Fruit fly (Drosophila melanogaster) whole organism, embryonic: Measurements from ENCODE around the gene CG42258.

Experiments used
- ATbp ChIP-seq: fragments of 200-800 bp; sonication (Bioruptor generic); optimal IDR thresholded peaks from 2 replicates; lab custom pipeline; 2017; ENCODE audit warnings: missing biosample characterization, mild to moderate bottlenecking, missing genetic modification characterization, missing genetic modification reagents
- Bdp1 ChIP-seq: fragments of 200-800 bp; sonication (Bioruptor generic); optimal IDR thresholded peaks from 3 replicates; lab custom pipeline; 2016; ENCODE audit warnings: missing biosample characterization, missing genetic modification characterization
- CG10267 ChIP-seq: fragments of 200-800 bp; sonication (Bioruptor generic); optimal IDR thresholded peaks from 2 replicates; lab custom pipeline; 2018; ENCODE audit warnings: missing biosample characterization, mild to moderate bottlenecking, missing genetic modification characterization, moderate library complexity
- CG10565 ChIP-seq: fragments of 200-800 bp; sonication (Bioruptor generic); optimal IDR thresholded peaks from 3 replicates; lab custom pipeline; 2016; ENCODE audit warnings: missing biosample characterization, mild to moderate bottlenecking, missing genetic modification characterization
- CG12219 ChIP-seq: fragments of 200-800 bp; sonication (Bioruptor generic); optimal IDR thresholded peaks from 3 replicates; lab custom pipeline; 2018; ENCODE audit warnings: missing biosample characterization, mild to moderate bottlenecking, missing genetic modification characterization
- CG12391 ChIP-seq: fragments of 200-800 bp; sonication (Bioruptor generic); optimal IDR thresholded peaks from 3 replicates; lab custom pipeline; 2018; ENCODE audit warnings: missing biosample characterization, mild to moderate bottlenecking, missing genetic modification characterization, moderate library complexity
- CG12659 ChIP-seq: fragments of 200-800 bp; sonication (Bioruptor generic); optimal IDR thresholded peaks from 3 replicates; lab custom pipeline; 2017; ENCODE audit warnings: mild to moderate bottlenecking, missing biosample characterization, missing genetic modification reagents, missing genetic modification characterization
- CG14050 ChIP-seq: fragments of 200-800 bp; sonication (Bioruptor generic); IDR thresholded peaks from 3 replicates; pipeline ENCODE4 v1.3.6; 2022; ENCODE audit warnings: missing biosample characterization, missing genetic modification characterization
- CG16779 ChIP-seq: fragments of 200-800 bp; sonication (Bioruptor generic); IDR thresholded peaks from 2 replicates; pipeline ENCODE4 v1.3.6; 2022; ENCODE audit warnings: missing biosample characterization, missing genetic modification characterization
- CG17385 ChIP-seq: fragments of 200-800 bp; sonication (Bioruptor generic); optimal IDR thresholded peaks from 3 replicates; lab custom pipeline; 2018; ENCODE audit warnings: missing biosample characterization, mild to moderate bottlenecking, missing genetic modification characterization
- CG2875 ChIP-seq: fragments of 200-800 bp; sonication (Bioruptor generic); optimal IDR thresholded peaks from 2 replicates; lab custom pipeline; 2017; ENCODE audit warnings: missing biosample characterization, mild to moderate bottlenecking, missing genetic modification characterization, missing genetic modification reagents
- CG3065 ChIP-seq: fragments of 200-800 bp; sonication (Bioruptor generic); optimal IDR thresholded peaks from 2 replicates; lab custom pipeline; 2016; ENCODE audit warnings: missing biosample characterization, missing genetic modification characterization
- CG31224 ChIP-seq: fragments of 200-800 bp; sonication (Bioruptor generic); IDR thresholded peaks from 2 replicates; pipeline ENCODE4 v1.3.6; 2022; ENCODE audit warnings: missing biosample characterization, missing genetic modification characterization
- CG3281 ChIP-seq: fragments of 200-800 bp; sonication (Bioruptor generic); optimal IDR thresholded peaks from 3 replicates; lab custom pipeline; 2017; ENCODE audit warnings: missing biosample characterization, mild to moderate bottlenecking, missing genetic modification characterization
- CG3726 ChIP-seq: fragments of 200-800 bp; sonication (Bioruptor generic); IDR thresholded peaks from 3 replicates; pipeline ENCODE4, ENCODE4 v1.3.6; 2022; ENCODE audit warnings: missing biosample characterization, missing genetic modification characterization
- CG7556 ChIP-seq: fragments of 200-800 bp; sonication (Bioruptor generic); optimal IDR thresholded peaks from 2 replicates; lab custom pipeline; 2017; ENCODE audit warnings: missing biosample characterization, mild to moderate bottlenecking, missing genetic modification characterization
- CG7987 ChIP-seq: fragments of 200-800 bp; sonication (Bioruptor generic); optimal IDR thresholded peaks from 2 replicates; lab custom pipeline; 2018; ENCODE audit warnings: missing biosample characterization, mild to moderate bottlenecking, missing genetic modification characterization, moderate library complexity
- CG8478 ChIP-seq: fragments of >200 bp; optimal IDR thresholded peaks from 2 replicates; lab custom pipeline; 2018
- CG9609 ChIP-seq: fragments of 200-800 bp; sonication (Bioruptor generic); optimal IDR thresholded peaks from 3 replicates; lab custom pipeline; 2016; ENCODE audit warnings: missing biosample characterization, missing genetic modification characterization
- CG9727 ChIP-seq: fragments of 200-800 bp; sonication (Bioruptor generic); optimal IDR thresholded peaks from 3 replicates; lab custom pipeline; 2017; ENCODE audit warnings: missing biosample characterization, mild to moderate bottlenecking, missing genetic modification characterization
- Dfd ChIP-seq, 2 experiments: fragments of >200 bp; optimal IDR thresholded peaks; 2 replicates each; lab custom pipeline; 2017; ENCODE audit warnings: missing biosample characterization in 2 of 2, missing genetic modification characterization in 2 of 2
- Doc2 ChIP-seq: fragments of 200-800 bp; sonication (Bioruptor generic); IDR thresholded peaks from 2 replicates; pipeline ENCODE4 v1.3.6; 2022; ENCODE audit warnings: missing biosample characterization, missing genetic modification characterization
- Dref ChIP-seq: fragments of 200-800 bp; sonication (Bioruptor generic); IDR thresholded peaks from 2 replicates; pipeline ENCODE4 v1.3.6; 2022; ENCODE audit warnings: missing biosample characterization, missing genetic modification characterization
- GATAe ChIP-seq: fragments of 200-800 bp; sonication (Bioruptor generic); conservative IDR thresholded peaks from 2 replicates; pipeline ENCODE4 v1.3.6; 2022; ENCODE audit warnings: missing biosample characterization, missing genetic modification characterization
- Hr51 ChIP-seq, 2 experiments: fragments of 200-800 bp; sonication (Bioruptor generic); optimal IDR thresholded peaks; 2 replicates in 1 of 2; 3 replicates in 1 of 2; lab custom pipeline; 2016 to 2018; ENCODE audit warnings: missing biosample characterization in 2 of 2, missing genetic modification characterization in 2 of 2, mild to moderate bottlenecking in 1 of 2, moderate library complexity in 1 of 2
- Kr ChIP-seq: fragments of 200-800 bp; sonication (Bioruptor generic); optimal IDR thresholded peaks from 2 replicates; lab custom pipeline; 2017; ENCODE audit warnings: missing biosample characterization, mild to moderate bottlenecking, missing genetic modification characterization
- Meics ChIP-seq: fragments of 200-800 bp; sonication (Bioruptor generic); optimal IDR thresholded peaks from 2 replicates; lab custom pipeline; 2017; ENCODE audit warnings: missing biosample characterization, mild to moderate bottlenecking, missing genetic modification characterization
- Neu2 ChIP-seq: fragments of 200-800 bp; sonication (Bioruptor generic); optimal IDR thresholded peaks from 3 replicates; lab custom pipeline; 2016; ENCODE audit warnings: missing biosample characterization, missing genetic modification characterization, borderline replicate concordance
- Optix ChIP-seq: fragments of 200-800 bp; sonication (Bioruptor generic); IDR thresholded peaks from 3 replicates; pipeline ENCODE4 v1.3.6; 2022; ENCODE audit warnings: missing biosample characterization, missing genetic modification characterization
- Rx ChIP-seq: fragments of 200-800 bp; sonication (Bioruptor generic); IDR thresholded peaks from 2 replicates; pipeline ENCODE4 v1.3.6; 2022; ENCODE audit warnings: missing biosample characterization, missing genetic modification characterization
- Sin3A ChIP-seq: fragments of >200 bp; optimal IDR thresholded peaks from 2 replicates; lab custom pipeline; 2018
- cad ChIP-seq: fragments of >200 bp; optimal IDR thresholded peaks from 2 replicates; lab custom pipeline; 2017; ENCODE audit warnings: missing biosample characterization, missing genetic modification characterization
- cato ChIP-seq: fragments of 200-800 bp; sonication (Bioruptor generic); optimal IDR thresholded peaks from 2 replicates; lab custom pipeline; 2016; ENCODE audit warnings: missing biosample characterization, missing genetic modification characterization, borderline replicate concordance
- dimm ChIP-seq: fragments of 200-800 bp; sonication (Bioruptor generic); IDR thresholded peaks from 2 replicates; pipeline ENCODE4 v1.3.6; 2022; ENCODE audit warnings: missing biosample characterization, missing genetic modification characterization
- dpn ChIP-seq, 2 experiments: fragments of 200-800 bp; sonication (Bioruptor generic); optimal IDR thresholded peaks; 3 replicates each; lab custom pipeline; 2016; ENCODE audit warnings: missing biosample characterization in 2 of 2, missing genetic modification characterization in 2 of 2
- dysf ChIP-seq: fragments of 200-800 bp; sonication (Bioruptor generic); IDR thresholded peaks from 3 replicates; pipeline ENCODE4 v1.3.6; 2022; ENCODE audit warnings: missing biosample characterization, missing genetic modification characterization
- exex ChIP-seq: fragments of 200-800 bp; sonication (Bioruptor generic); optimal IDR thresholded peaks from 4 replicates; lab custom pipeline; 2018; ENCODE audit warnings: missing biosample characterization, mild to moderate bottlenecking, missing genetic modification characterization, moderate library complexity
- fd64A ChIP-seq: fragments of 200-800 bp; sonication (Bioruptor generic); optimal IDR thresholded peaks from 3 replicates; lab custom pipeline; 2018; ENCODE audit warnings: missing biosample characterization, mild to moderate bottlenecking, missing genetic modification characterization
- her ChIP-seq: fragments of 200-800 bp; sonication (Bioruptor generic); optimal IDR thresholded peaks from 2 replicates; lab custom pipeline; 2016; ENCODE audit warnings: missing biosample characterization, missing genetic modification characterization
- hkb ChIP-seq, 2 experiments: fragments of 200-800 bp in 1 of 2; fragments of >200 bp in 1 of 2; sonication (Bioruptor generic) in 1 of 2; IDR thresholded peaks in 1 of 2; optimal IDR thresholded peaks in 1 of 2; 2 replicates each; pipeline versions ENCODE4 v1.3.6 to Lab custom; 2017 to 2022; ENCODE audit warnings: missing biosample characterization in 1 of 2, missing genetic modification characterization in 1 of 2
- inv ChIP-seq: fragments of 200-800 bp; sonication (Bioruptor generic); IDR thresholded peaks from 2 replicates; pipeline ENCODE4 v1.3.6; 2022; ENCODE audit warnings: missing biosample characterization, missing genetic modification characterization; ENCODE audit not compliant: partially characterized antibody
- org-1 ChIP-seq: fragments of 200-800 bp; sonication (Bioruptor generic); optimal IDR thresholded peaks from 2 replicates; lab custom pipeline; 2017; ENCODE audit warnings: missing biosample characterization, missing genetic modification characterization
- repo ChIP-seq: fragments of 200-800 bp; sonication (Bioruptor generic); optimal IDR thresholded peaks from 2 replicates; lab custom pipeline; 2016; ENCODE audit warnings: missing biosample characterization, missing genetic modification characterization
- run ChIP-seq: fragments of 200-800 bp; sonication (Bioruptor generic); optimal IDR thresholded peaks from 3 replicates; lab custom pipeline; 2018; ENCODE audit warnings: missing biosample characterization, mild to moderate bottlenecking, missing genetic modification characterization
- slou ChIP-seq: fragments of 200-800 bp; sonication (Bioruptor generic); optimal IDR thresholded peaks from 3 replicates; lab custom pipeline; 2016; ENCODE audit warnings: missing biosample characterization, missing genetic modification characterization
- ssp ChIP-seq: fragments of 200-800 bp; sonication (Bioruptor generic); IDR thresholded peaks from 2 replicates; pipeline ENCODE4 v1.3.6; 2022; ENCODE audit warnings: missing biosample characterization, missing genetic modification characterization
- tin ChIP-seq: fragments of 200-800 bp; sonication (Bioruptor generic); optimal IDR thresholded peaks from 3 replicates; lab custom pipeline; 2016; ENCODE audit warnings: missing biosample characterization, missing genetic modification characterization
- usp ChIP-seq: fragments of >200 bp; optimal IDR thresholded peaks from 2 replicates; lab custom pipeline; 2017; ENCODE audit warnings: missing biosample characterization, missing genetic modification characterization
- vvl ChIP-seq: fragments of 200-800 bp; sonication (Bioruptor generic); IDR thresholded peaks from 2 replicates; pipeline ENCODE4 v1.3.6; 2022; ENCODE audit warnings: missing biosample characterization, missing genetic modification characterization

The CG42258 gene

dm6 chrX:12510750-12511649 is 47.7 kb downstream of the CG42258 start (continued):
- peak; percentile 1 for TF ChIP-seq exex (tag; lab: Kevin White, UChicago)
- no peak for TF ChIP-seq CG10565 (GFP tag; lab: Kevin White, UChicago)
- TF ChIP-seq ATbp, result peak; percentile 74
- TF ChIP-seq CG10267 (tag; lab: Kevin White, UChicago), result peak; percentile 82
- no peak for TF ChIP-seq Neu2 (GFP tag; lab: Kevin White, UChicago)
- TF ChIP-seq CG12659, result peak; percentile 52
- peak; percentile 67; the same call in 2 of the 3 replicates for TF ChIP-seq CG3726 (GFP tag; lab: Robert Waterston, UW)
- no peak for TF ChIP-seq CG16779
- peak; percentile 68; the same call in 1 of the 3 replicates for TF ChIP-seq Optix
- TF ChIP-seq usp (GFP tag; lab: Kevin White, UChicago), result no peak
- peak; percentile 65 for TF ChIP-seq CG12219 (GFP tag; lab: Kevin White, UChicago)
- TF ChIP-seq CG3065 (GFP tag; lab: Kevin White, UChicago), result no peak
- TF ChIP-seq hkb (optimal IDR thresholded peaks at IDR 0.05; lab: Kevin White, UChicago), result no peak
- TF ChIP-seq hkb (GFP tag; IDR thresholded peaks at IDR 0.05; lab: Robert Waterston, UW), result peak; percentile 79
- TF ChIP-seq CG8478 (lab: Kevin White, UChicago), result no peak
- peak; percentile 79 for TF ChIP-seq dysf
- no peak for TF ChIP-seq inv
- peak; percentile 70 for TF ChIP-seq org-1 (GFP tag; lab: Kevin White, UChicago)
- TF ChIP-seq cato, result peak; percentile 63
- peak; percentile 64 for TF ChIP-seq repo
- no peak for TF ChIP-seq Kr (GFP tag; lab: Kevin White, UChicago)
- TF ChIP-seq CG12391 (tag; lab: Kevin White, UChicago), result peak; percentile 87
- TF ChIP-seq GATAe, result no peak
- TF ChIP-seq fd64A (GFP tag; lab: Kevin White, UChicago), result peak; percentile 59
- peak; percentile 75 for TF ChIP-seq tin (GFP tag; lab: Kevin White, UChicago)
- TF ChIP-seq CG14050, result peak; percentile 53; the same call in 2 of the 3 replicates
- TF ChIP-seq Rx (GFP tag; lab: Robert Waterston, UW), result 0 out of 2 replicates have a peak, but pooled peaks have one; percentile 19
- no peak for TF ChIP-seq Dfd (GFP tag; optimal IDR thresholded peaks at IDR 0.05; lab: Kevin White, UChicago)
- no peak for TF ChIP-seq Sin3A (lab: Kevin White, UChicago)
- no peak for TF ChIP-seq cad
- TF ChIP-seq CG7556, result peak; percentile 70
- TF ChIP-seq Hr51 (GFP tag; optimal IDR thresholded peaks at IDR 0.05; lab: Kevin White, UChicago), result peak; percentile 52 to 71
- peak; percentile 85 for TF ChIP-seq CG9727 (GFP tag; lab: Kevin White, UChicago)
- TF ChIP-seq CG7987 (GFP tag; lab: Kevin White, UChicago), result peak; percentile 25
- peak; percentile 71 for TF ChIP-seq CG2875 (GFP tag; lab: Kevin White, UChicago)
- TF ChIP-seq run (tag; lab: Kevin White, UChicago), result peak; percentile 34
- peak; percentile 84 for TF ChIP-seq vvl
- peak; percentile 70 for TF ChIP-seq CG17385
- peak; percentile 54; the same call in 1 of the 2 replicates for TF ChIP-seq ssp (GFP tag; lab: Robert Waterston, UW)
- peak; percentile 75 for TF ChIP-seq dpn (GFP tag; optimal IDR thresholded peaks at IDR 0.05; lab: Kevin White, UChicago)
- peak; percentile 71 for TF ChIP-seq CG31224
- peak; percentile 59 for TF ChIP-seq CG3281 (GFP tag; lab: Kevin White, UChicago)
- TF ChIP-seq Meics (GFP tag; lab: Kevin White, UChicago), result peak; percentile 31
- TF ChIP-seq her (GFP tag; lab: Kevin White, UChicago), result peak; percentile 34
- peak; percentile 55 for TF ChIP-seq CG9609 (GFP tag; lab: Kevin White, UChicago)
- no peak for TF ChIP-seq Dref (GFP tag; lab: Robert Waterston, UW)
- TF ChIP-seq slou (GFP tag; lab: Kevin White, UChicago), result peak; percentile 34
- no peak for TF ChIP-seq Doc2
- TF ChIP-seq Bdp1 (GFP tag; lab: Kevin White, UChicago), result peak; percentile 42
- TF ChIP-seq dimm, result peak; percentile 47; the same call in 1 of the 2 replicates
